Fruit fly (Drosophila melanogaster): Measurements from ENCODE around the gene CG18269.

Gene CG18269

dm6 chr2L:5537063-5537462, 14.6 kb upstream of the CG18269 start:
- TF ChIP-seq CG17801 (GFP tag; optimal IDR thresholded peaks at IDR 0.05; ENCODE audit: partially characterized antibody), result no peak

- no peak for TF ChIP-seq CG17801 (GFP tag; optimal IDR thresholded peaks at IDR 0.05; ENCODE audit: partially characterized antibody)
Measured at dm6 chr2L:5539034-5539433, 12.6 kb upstream of the CG18269 start, which contains the start of gene CG14015. Gene CG14015, minus strand, starts transcription at chr2L:5539196.

dm6 chr2L:5541935-5542685, 9.5 kb upstream of the CG18269 start, which contains the start of the genes Hel25E and Lam:
Gene Hel25E, minus strand, starts transcription at chr2L:5542314.
Gene Lam, plus strand, starts transcription at chr2L:5542480.
- TF ChIP-seq CG17801 (GFP tag; optimal IDR thresholded peaks at IDR 0.05; ENCODE audit: partially characterized antibody), result no peak

dm6 chr2L:5542944-5543515, 8.6 kb upstream of the CG18269 start:
- peak; percentile 20 for TF ChIP-seq CG17801 (GFP tag; optimal IDR thresholded peaks at IDR 0.05; ENCODE audit: partially characterized antibody)

dm6 chr2L:5546207-5546517, 5.5 kb upstream of the CG18269 start:
- no peak for TF ChIP-seq CG17801 (GFP tag; optimal IDR thresholded peaks at IDR 0.05; ENCODE audit: partially characterized antibody)

dm6 chr2L:5546518-5547287, 4.9 kb upstream of the CG18269 start, which contains the start of gene Oscillin:
Gene Oscillin, plus strand, starts transcription at chr2L:5547086.
- peak; percentile 53 for TF ChIP-seq CG17801 (GFP tag; optimal IDR thresholded peaks at IDR 0.05; ENCODE audit: partially characterized antibody)

- TF ChIP-seq CG17801 (GFP tag; optimal IDR thresholded peaks at IDR 0.05; ENCODE audit: partially characterized antibody), result peak; percentile 37
Measured at dm6 chr2L:5547288-5547777, 4.3 kb upstream of the CG18269 start.

- no peak for TF ChIP-seq CG17801 (GFP tag; optimal IDR thresholded peaks at IDR 0.05; ENCODE audit: partially characterized antibody)
Measured at dm6 chr2L:5550735-5551134, 903 bp upstream of the CG18269 start, which contains the start of gene CG14014. Gene CG14014, minus strand, starts transcription at chr2L:5550835.

- no peak for TF ChIP-seq CG17801 (GFP tag; optimal IDR thresholded peaks at IDR 0.05; ENCODE audit: partially characterized antibody)
Measured at dm6 chr2L:5553750-5554149, 2.1 kb downstream of the CG18269 start, which contains the start of the genes CG14013 and CG14017. Gene CG14013, minus strand, starts transcription at chr2L:5553850. Gene CG14017, plus strand, starts transcription at chr2L:5553897.

- no peak for TF ChIP-seq CG17801 (GFP tag; optimal IDR thresholded peaks at IDR 0.05; ENCODE audit: partially characterized antibody)
Measured at dm6 chr2L:5554818-5555217, 3.2 kb downstream of the CG18269 start, which contains the start of gene GluRIIA. Gene GluRIIA, plus strand, starts transcription at chr2L:5555072.

dm6 chr2L:5558809-5559392, 7.3 kb downstream of the CG18269 start, which contains the start of gene GluRIIB:
Gene GluRIIB, plus strand, starts transcription at chr2L:5559342.
- no peak for TF ChIP-seq CG17801 (GFP tag; optimal IDR thresholded peaks at IDR 0.05; ENCODE audit: partially characterized antibody)

- no peak for TF ChIP-seq CG17801 (GFP tag; optimal IDR thresholded peaks at IDR 0.05; ENCODE audit: partially characterized antibody)
Measured at dm6 chr2L:5567103-5567502, 15.5 kb downstream of the CG18269 start.

dm6 chr2L:5569503-5569902, 17.9 kb downstream of the CG18269 start:
- no peak for TF ChIP-seq CG17801 (GFP tag; optimal IDR thresholded peaks at IDR 0.05; ENCODE audit: partially characterized antibody)

- TF ChIP-seq CG17801 (GFP tag; optimal IDR thresholded peaks at IDR 0.05; ENCODE audit: partially characterized antibody), result no peak
Measured at dm6 chr2L:5581016-5581415, 29.4 kb downstream of the CG18269 start, which contains the start of gene CG14011. Gene CG14011, minus strand, starts transcription at chr2L:5581116.

dm6 chr2L:5588314-5588713, 36.7 kb downstream of the CG18269 start, which contains the start of gene CG7251:
Gene CG7251, minus strand, starts transcription at chr2L:5588414.
- no peak for TF ChIP-seq CG17801 (GFP tag; optimal IDR thresholded peaks at IDR 0.05; ENCODE audit: partially characterized antibody)
